Fruit fly (Drosophila melanogaster) whole organism, embryonic: Measurements from ENCODE around the gene SdicC.

ENCODE experiments used
- Bdp1 ChIP-seq: fragments of 200-800 bp; sonication (Bioruptor generic); optimal IDR thresholded peaks from 3 replicates; lab custom pipeline; 2016; ENCODE audit warnings: missing biosample characterization, missing genetic modification characterization
- Bgb ChIP-seq: fragments of 200-800 bp; sonication (Bioruptor generic); IDR thresholded peaks from 2 replicates; pipeline ENCODE4 v1.3.6; 2022; ENCODE audit warnings: missing biosample characterization, missing genetic modification characterization; ENCODE audit not compliant: partially characterized antibody
- CG10274 ChIP-seq: fragments of 200-800 bp; sonication (Bioruptor generic); optimal IDR thresholded peaks from 3 replicates; lab custom pipeline; 2017; ENCODE audit warnings: missing biosample characterization, mild to moderate bottlenecking, missing genetic modification characterization
- CG11504 ChIP-seq: fragments of 200-800 bp; sonication (Bioruptor generic); optimal IDR thresholded peaks from 3 replicates; lab custom pipeline; 2019; ENCODE audit warnings: missing biosample characterization, mild to moderate bottlenecking, missing genetic modification characterization, moderate library complexity
- CG11723 ChIP-seq: fragments of 200-800 bp; sonication (Bioruptor generic); optimal IDR thresholded peaks from 2 replicates; lab custom pipeline; 2017; ENCODE audit warnings: missing biosample characterization, mild to moderate bottlenecking, missing genetic modification characterization
- CG15269 ChIP-seq: fragments of 200-800 bp; sonication (Bioruptor generic); optimal IDR thresholded peaks from 2 replicates; lab custom pipeline; 2018; ENCODE audit warnings: missing biosample characterization, mild to moderate bottlenecking, missing genetic modification characterization, moderate library complexity
- CG1529 ChIP-seq: fragments of 200-800 bp; sonication (Bioruptor generic); optimal IDR thresholded peaks from 3 replicates; lab custom pipeline; 2018; ENCODE audit warnings: missing biosample characterization, missing genetic modification characterization
- CG15479 ChIP-seq: fragments of 200-800 bp; sonication (Bioruptor generic); optimal IDR thresholded peaks from 3 replicates; lab custom pipeline; 2019; ENCODE audit warnings: missing biosample characterization, mild to moderate bottlenecking, missing genetic modification characterization, moderate library complexity
- CG17912 ChIP-seq: fragments of 200-800 bp; sonication (Bioruptor generic); optimal IDR thresholded peaks from 2 replicates; lab custom pipeline; 2018; ENCODE audit warnings: missing biosample characterization, mild to moderate bottlenecking, missing genetic modification characterization
- CG18619 ChIP-seq: fragments of 200-800 bp; sonication (Bioruptor generic); optimal IDR thresholded peaks from 3 replicates; lab custom pipeline; 2017; ENCODE audit warnings: missing biosample characterization, mild to moderate bottlenecking, missing genetic modification characterization
- CG33557 ChIP-seq: fragments of 200-800 bp; sonication (Bioruptor generic); optimal IDR thresholded peaks from 2 replicates; lab custom pipeline; 2019; ENCODE audit warnings: missing biosample characterization, mild to moderate bottlenecking, missing genetic modification characterization, moderate library complexity
- CG4820 ChIP-seq: fragments of 200-800 bp; sonication (Bioruptor generic); optimal IDR thresholded peaks from 3 replicates; lab custom pipeline; 2016; ENCODE audit warnings: missing biosample characterization, missing genetic modification characterization
- CG6654 ChIP-seq: fragments of 200-800 bp; sonication (Bioruptor generic); optimal IDR thresholded peaks from 2 replicates; lab custom pipeline; 2017; ENCODE audit warnings: missing biosample characterization, mild to moderate bottlenecking, missing genetic modification characterization
- CG7271 ChIP-seq: fragments of 200-800 bp; sonication (Bioruptor generic); optimal IDR thresholded peaks from 2 replicates; lab custom pipeline; 2018; ENCODE audit warnings: missing biosample characterization, mild to moderate bottlenecking, missing genetic modification characterization, moderate library complexity
- CG7556 ChIP-seq: fragments of 200-800 bp; sonication (Bioruptor generic); optimal IDR thresholded peaks from 2 replicates; lab custom pipeline; 2017; ENCODE audit warnings: missing biosample characterization, mild to moderate bottlenecking, missing genetic modification characterization
- CG8478 ChIP-seq: fragments of >200 bp; optimal IDR thresholded peaks from 2 replicates; lab custom pipeline; 2018
- Eip74EF ChIP-seq, 2 experiments: fragments of 200-800 bp in 1 of 2; fragments of >200 bp in 1 of 2; sonication (Bioruptor generic) in 1 of 2; optimal IDR thresholded peaks; 2 replicates each; lab custom pipeline; 2017 to 2019; ENCODE audit warnings: missing biosample characterization in 2 of 2, missing genetic modification characterization in 2 of 2, mild to moderate bottlenecking in 1 of 2, moderate library complexity in 1 of 2
- Hr39 ChIP-seq: fragments of >200 bp; optimal IDR thresholded peaks from 2 replicates; lab custom pipeline; 2017
- Hsf ChIP-seq: fragments of 200-800 bp; sonication (Bioruptor generic); optimal IDR thresholded peaks from 3 replicates; lab custom pipeline; 2016; ENCODE audit warnings: missing biosample characterization, missing genetic modification characterization
- Lpt ChIP-seq: fragments of >200 bp; optimal IDR thresholded peaks from 2 replicates; lab custom pipeline; 2018; ENCODE audit warnings: missing biosample characterization, missing genetic modification characterization
- MESR4 ChIP-seq: fragments of 200-800 bp; sonication (Bioruptor generic); optimal IDR thresholded peaks from 2 replicates; lab custom pipeline; 2018; ENCODE audit warnings: missing biosample characterization, mild to moderate bottlenecking, missing genetic modification characterization, moderate library complexity
- Meics ChIP-seq: fragments of 200-800 bp; sonication (Bioruptor generic); optimal IDR thresholded peaks from 2 replicates; lab custom pipeline; 2017; ENCODE audit warnings: missing biosample characterization, mild to moderate bottlenecking, missing genetic modification characterization
- Nf-YC ChIP-seq: fragments of 200-800 bp; optimal IDR thresholded peaks from 3 replicates; lab custom pipeline; 2019; ENCODE audit warnings: missing biosample characterization, mild to moderate bottlenecking, missing genetic modification characterization, moderate library complexity
- Side ChIP-seq: fragments of 200-800 bp; sonication (Bioruptor generic); optimal IDR thresholded peaks from 2 replicates; lab custom pipeline; 2016; ENCODE audit warnings: missing biosample characterization, missing genetic modification characterization
- Sin3A ChIP-seq: fragments of >200 bp; optimal IDR thresholded peaks from 2 replicates; lab custom pipeline; 2018
- Ssrp ChIP-seq: fragments of 200-800 bp; sonication (Bioruptor generic); optimal IDR thresholded peaks from 2 replicates; lab custom pipeline; 2018; ENCODE audit warnings: missing biosample characterization, mild to moderate bottlenecking, missing genetic modification characterization, moderate library complexity
- Tbp ChIP-seq: fragments of >200 bp; optimal IDR thresholded peaks from 2 replicates; lab custom pipeline; 2018; ENCODE audit warnings: missing biosample characterization, missing genetic modification characterization
- al ChIP-seq: fragments of 200-800 bp; sonication (Bioruptor generic); IDR thresholded peaks from 2 replicates; pipeline ENCODE4 v1.3.6; 2022; ENCODE audit warnings: missing biosample characterization, missing genetic modification characterization
- ap ChIP-seq: fragments of 200-800 bp; sonication (Bioruptor generic); IDR thresholded peaks from 2 replicates; pipeline ENCODE4 v1.3.6; 2022; ENCODE audit warnings: missing biosample characterization, missing genetic modification characterization
- btn ChIP-seq: fragments of 200-800 bp; sonication (Bioruptor generic); optimal IDR thresholded peaks from 2 replicates; lab custom pipeline; 2016; ENCODE audit warnings: missing biosample characterization, missing genetic modification characterization
- cato ChIP-seq: fragments of 200-800 bp; sonication (Bioruptor generic); optimal IDR thresholded peaks from 2 replicates; lab custom pipeline; 2016; ENCODE audit warnings: missing biosample characterization, missing genetic modification characterization, borderline replicate concordance
- chinmo ChIP-seq: fragments of 200-800 bp; sonication (Bioruptor generic); IDR thresholded peaks from 4 replicates; pipeline ENCODE4 v1.3.6; 2022; ENCODE audit warnings: missing biosample characterization, missing genetic modification characterization; ENCODE audit not compliant: partially characterized antibody
- corto ChIP-seq: fragments of 200-800 bp; sonication (Bioruptor generic); optimal IDR thresholded peaks from 2 replicates; lab custom pipeline; 2016; ENCODE audit warnings: missing biosample characterization, mild to moderate bottlenecking, missing genetic modification characterization, moderate library complexity
- crp ChIP-seq, 2 experiments: fragments of 200-800 bp; sonication (Bioruptor generic); optimal IDR thresholded peaks; 2 replicates in 1 of 2; 3 replicates in 1 of 2; lab custom pipeline; 2017; ENCODE audit warnings: missing biosample characterization in 2 of 2, missing genetic modification characterization in 2 of 2, mild to moderate bottlenecking in 1 of 2, moderate library complexity in 1 of 2
- fd64A ChIP-seq: fragments of 200-800 bp; sonication (Bioruptor generic); optimal IDR thresholded peaks from 3 replicates; lab custom pipeline; 2018; ENCODE audit warnings: missing biosample characterization, mild to moderate bottlenecking, missing genetic modification characterization
- gem ChIP-seq: fragments of 200-800 bp; sonication (Bioruptor generic); optimal IDR thresholded peaks from 2 replicates; lab custom pipeline; 2019; ENCODE audit warnings: missing biosample characterization, mild to moderate bottlenecking, missing genetic modification characterization, moderate library complexity
- klu ChIP-seq: fragments of 200-800 bp; sonication (Bioruptor generic); IDR thresholded peaks from 2 replicates; pipeline ENCODE4 v1.3.6; 2022; ENCODE audit warnings: missing biosample characterization, missing genetic modification characterization
- kni ChIP-seq: fragments of 200-800 bp; sonication (Bioruptor generic); optimal IDR thresholded peaks from 3 replicates; lab custom pipeline; 2017; ENCODE audit warnings: mild to moderate bottlenecking, missing biosample characterization, missing genetic modification reagents, missing genetic modification characterization
- nerfin-1 ChIP-seq: fragments of 200-800 bp; sonication (Bioruptor generic); optimal IDR thresholded peaks from 3 replicates; lab custom pipeline; 2019; ENCODE audit warnings: missing biosample characterization, mild to moderate bottlenecking, missing genetic modification characterization, moderate library complexity
- nmo ChIP-seq: fragments of 200-800 bp; sonication (Bioruptor generic); optimal IDR thresholded peaks from 2 replicates; lab custom pipeline; 2018; ENCODE audit warnings: missing biosample characterization, mild to moderate bottlenecking, missing genetic modification characterization, moderate library complexity
- peb ChIP-seq: fragments of 200-800 bp; sonication (Bioruptor generic); IDR thresholded peaks from 2 replicates; pipeline ENCODE4 v1.3.6; 2022; ENCODE audit warnings: missing biosample characterization, missing genetic modification characterization
- pho ChIP-seq: fragments of 200-800 bp; sonication (Bioruptor generic); optimal IDR thresholded peaks from 2 replicates; lab custom pipeline; 2016; ENCODE audit warnings: missing biosample characterization, missing genetic modification characterization
- pnt ChIP-seq: fragments of 200-800 bp; sonication (Bioruptor generic); optimal IDR thresholded peaks from 3 replicates; lab custom pipeline; 2016; ENCODE audit warnings: missing biosample characterization, missing genetic modification characterization
- sd ChIP-seq: fragments of 200-800 bp; sonication (Bioruptor generic); optimal IDR thresholded peaks from 3 replicates; lab custom pipeline; 2018; ENCODE audit warnings: missing biosample characterization, mild to moderate bottlenecking, missing genetic modification characterization, moderate library complexity
- sim ChIP-seq: fragments of 200-800 bp; sonication (Bioruptor generic); IDR thresholded peaks from 2 replicates; pipeline ENCODE4 v1.3.6; 2022; ENCODE audit warnings: missing biosample characterization, missing genetic modification characterization
- tgo ChIP-seq: fragments of 200-800 bp; sonication (Bioruptor generic); IDR thresholded peaks from 3 replicates; pipeline ENCODE4 v1.3.6; 2022; ENCODE audit warnings: missing biosample characterization, missing genetic modification characterization
- unpg ChIP-seq: fragments of 200-800 bp; sonication (Bioruptor generic); optimal IDR thresholded peaks from 3 replicates; lab custom pipeline; 2018; ENCODE audit warnings: missing biosample characterization, mild to moderate bottlenecking, missing genetic modification characterization, moderate library complexity
- usp ChIP-seq: fragments of >200 bp; optimal IDR thresholded peaks from 2 replicates; lab custom pipeline; 2017; ENCODE audit warnings: missing biosample characterization, missing genetic modification characterization
- yki ChIP-seq: fragments of >200 bp; optimal IDR thresholded peaks from 3 replicates; lab custom pipeline; 2018
- z ChIP-seq: fragments of 200-800 bp; sonication (Bioruptor generic); IDR thresholded peaks from 3 replicates; pipeline ENCODE4 v1.3.6; 2022; ENCODE audit warnings: missing biosample characterization, missing genetic modification characterization
- zfh1 ChIP-seq: fragments of 200-800 bp; sonication (Bioruptor generic); IDR thresholded peaks from 3 replicates; pipeline ENCODE4 v1.3.6; 2022; ENCODE audit warnings: missing biosample characterization, missing genetic modification characterization
- zfh2 ChIP-seq: fragments of 200-800 bp; sonication (Bioruptor generic); optimal IDR thresholded peaks from 2 replicates; lab custom pipeline; 2016; ENCODE audit warnings: missing biosample characterization, missing genetic modification characterization

Gene SdicC

dm6 chrX:20165773-20166412, 51.2 kb downstream of the SdicC start, which contains the start of gene Phf7 (continued):
- TF ChIP-seq CG11504 (tag; lab: Kevin White, UChicago), result no peak
- TF ChIP-seq Meics (GFP tag; lab: Kevin White, UChicago), result no peak
- no peak for TF ChIP-seq crp (GFP tag; optimal IDR thresholded peaks at IDR 0.05; lab: Kevin White, UChicago)
- TF ChIP-seq Bgb (GFP tag; lab: Robert Waterston, UW), result peak; percentile 86
- no peak for TF ChIP-seq chinmo (GFP tag; lab: Robert Waterston, UW)
- TF ChIP-seq CG1529 (GFP tag; lab: Kevin White, UChicago), result no peak
- no peak for TF ChIP-seq klu (GFP tag; lab: Robert Waterston, UW)
- TF ChIP-seq Bdp1 (GFP tag; lab: Kevin White, UChicago), result no peak
- TF ChIP-seq sim (GFP tag; lab: Robert Waterston, UW), result no peak
- no peak for TF ChIP-seq Tbp (GFP tag; lab: Kevin White, UChicago)
- TF ChIP-seq usp (GFP tag; lab: Kevin White, UChicago), result no peak
- TF ChIP-seq al (GFP tag; lab: Robert Waterston, UW), result no peak
- TF ChIP-seq CG10274 (GFP tag; lab: Kevin White, UChicago), result no peak
- no peak for TF ChIP-seq CG8478 (lab: Kevin White, UChicago)
- no peak for TF ChIP-seq z (GFP tag; lab: Robert Waterston, UW)
- no peak for TF ChIP-seq unpg
- TF ChIP-seq ap (GFP tag; lab: Robert Waterston, UW), result no peak
- no peak for TF ChIP-seq tgo
- no peak for TF ChIP-seq fd64A (GFP tag; lab: Kevin White, UChicago)
- no peak for TF ChIP-seq CG11723 (GFP tag; lab: Kevin White, UChicago)
- TF ChIP-seq kni, result no peak
- no peak for TF ChIP-seq CG33557
- TF ChIP-seq gem (tag; lab: Kevin White, UChicago), result no peak
- no peak for TF ChIP-seq CG15479 (GFP tag; lab: Kevin White, UChicago)
- TF ChIP-seq pho (GFP tag; lab: Kevin White, UChicago), result peak; percentile 13
- no peak for TF ChIP-seq zfh1 (GFP tag; lab: Robert Waterston, UW)
- TF ChIP-seq CG7271, result no peak
- no peak for TF ChIP-seq btn (GFP tag; lab: Kevin White, UChicago)
- no peak for TF ChIP-seq CG17912 (GFP tag; lab: Kevin White, UChicago)
- TF ChIP-seq cato (GFP tag; lab: Kevin White, UChicago), result no peak
- TF ChIP-seq Hr39 (lab: Kevin White, UChicago), result no peak
- TF ChIP-seq CG4820, result no peak
- TF ChIP-seq Nf-YC, result no peak
- TF ChIP-seq MESR4 (GFP tag; lab: Kevin White, UChicago), result no peak
- TF ChIP-seq zfh2 (GFP tag; lab: Kevin White, UChicago), result no peak
- no peak for TF ChIP-seq Side
- no peak for TF ChIP-seq CG18619 (GFP tag; lab: Kevin White, UChicago)
- TF ChIP-seq Lpt (GFP tag; lab: Kevin White, UChicago), result no peak
- no peak for TF ChIP-seq CG6654 (GFP tag; lab: Kevin White, UChicago)
- no peak for TF ChIP-seq pnt (GFP tag; lab: Kevin White, UChicago)
- TF ChIP-seq nerfin-1 (tag; lab: Kevin White, UChicago), result no peak
- TF ChIP-seq nmo (GFP tag; lab: Kevin White, UChicago), result peak; percentile 34
- TF ChIP-seq CG15269 (tag; lab: Kevin White, UChicago), result no peak
- no peak for TF ChIP-seq Ssrp (tag; lab: Kevin White, UChicago)
- TF ChIP-seq Sin3A (lab: Kevin White, UChicago), result peak; percentile 65
- no peak for TF ChIP-seq CG7556 (GFP tag; lab: Kevin White, UChicago)
- TF ChIP-seq Hsf, result no peak
- no peak for TF ChIP-seq Eip74EF (GFP tag; optimal IDR thresholded peaks at IDR 0.05; lab: Kevin White, UChicago)
- no peak for TF ChIP-seq yki (lab: Kevin White, UChicago)
- no peak for TF ChIP-seq peb (GFP tag; lab: Robert Waterston, UW)
- TF ChIP-seq sd (tag; lab: Kevin White, UChicago), result no peak
- TF ChIP-seq corto (GFP tag; lab: Kevin White, UChicago), result no peak
